Fruit fly (Drosophila melanogaster) whole organism, embryonic: ENCODE data around the gene Polr1C.
A peak's percentile ranks its signal among the peaks of the same experiment; 100 is the strongest.

ENCODE experiments used
- B-H1 ChIP-seq: fragments of 200-800 bp; sonication (Bioruptor generic); IDR thresholded peaks from 3 replicates; pipeline ENCODE4 v1.3.6; 2022; ENCODE audit warnings: missing biosample characterization, missing genetic modification characterization
- C15 ChIP-seq: fragments of 200-800 bp; sonication (Bioruptor generic); IDR thresholded peaks from 3 replicates; pipeline ENCODE4 v1.3.6; 2022; ENCODE audit warnings: missing biosample characterization, missing genetic modification characterization
- CG10209 ChIP-seq: fragments of 200-800 bp; sonication (Bioruptor generic); optimal IDR thresholded peaks from 3 replicates; lab custom pipeline; 2017; ENCODE audit warnings: missing biosample characterization, mild to moderate bottlenecking, missing genetic modification characterization, missing genetic modification reagents
- CG10366 ChIP-seq: fragments of 200-800 bp; sonication (Bioruptor generic); IDR thresholded peaks from 2 replicates; pipeline ENCODE4 v1.3.6; 2022; ENCODE audit warnings: missing biosample characterization, missing genetic modification characterization
- CG11695 ChIP-seq: fragments of 200-800 bp; sonication (Bioruptor generic); IDR thresholded peaks from 3 replicates; pipeline ENCODE4 v1.3.6; 2022; ENCODE audit warnings: missing biosample characterization, missing genetic modification characterization
- CG11696 ChIP-seq: fragments of 200-800 bp; sonication (Bioruptor generic); IDR thresholded peaks from 2 replicates; pipeline ENCODE4 v1.3.6; 2022; ENCODE audit warnings: missing biosample characterization, missing genetic modification characterization
- CG13424 ChIP-seq: fragments of 200-800 bp; sonication (Bioruptor generic); optimal IDR thresholded peaks from 2 replicates; lab custom pipeline; 2019; ENCODE audit warnings: missing biosample characterization, mild to moderate bottlenecking, missing genetic modification characterization, moderate library complexity
- CG13894 ChIP-seq: fragments of 200-800 bp; sonication (Bioruptor generic); optimal IDR thresholded peaks from 3 replicates; lab custom pipeline; 2018; ENCODE audit warnings: missing biosample characterization, mild to moderate bottlenecking, missing genetic modification characterization, moderate library complexity
- CG1529 ChIP-seq: fragments of 200-800 bp; sonication (Bioruptor generic); optimal IDR thresholded peaks from 3 replicates; lab custom pipeline; 2018; ENCODE audit warnings: missing biosample characterization, missing genetic modification characterization
- CG15479 ChIP-seq: fragments of 200-800 bp; sonication (Bioruptor generic); optimal IDR thresholded peaks from 3 replicates; lab custom pipeline; 2019; ENCODE audit warnings: missing biosample characterization, mild to moderate bottlenecking, missing genetic modification characterization, moderate library complexity
- CG17912 ChIP-seq: fragments of 200-800 bp; sonication (Bioruptor generic); optimal IDR thresholded peaks from 2 replicates; lab custom pipeline; 2018; ENCODE audit warnings: missing biosample characterization, mild to moderate bottlenecking, missing genetic modification characterization
- CG18011 ChIP-seq: fragments of 200-800 bp; sonication (Bioruptor generic); optimal IDR thresholded peaks from 2 replicates; lab custom pipeline; 2017; ENCODE audit warnings: missing biosample characterization, missing genetic modification characterization, mild to moderate bottlenecking, moderate library complexity, missing genotype
- CG32772 ChIP-seq: fragments of 200-800 bp; sonication (Bioruptor generic); IDR thresholded peaks from 2 replicates; pipeline ENCODE4 v1.3.6; 2022; ENCODE audit warnings: missing biosample characterization, missing genetic modification characterization
- CG3726 ChIP-seq: fragments of 200-800 bp; sonication (Bioruptor generic); IDR thresholded peaks from 3 replicates; pipeline ENCODE4, ENCODE4 v1.3.6; 2022; ENCODE audit warnings: missing biosample characterization, missing genetic modification characterization
- CG42726 ChIP-seq: fragments of 200-800 bp; sonication (Bioruptor generic); IDR thresholded peaks from 2 replicates; pipeline ENCODE4 v1.3.6; 2022; ENCODE audit warnings: missing biosample characterization, missing genetic modification characterization; ENCODE audit not compliant: partially characterized antibody
- CG6813 ChIP-seq: fragments of 200-800 bp; sonication (Bioruptor generic); optimal IDR thresholded peaks from 2 replicates; lab custom pipeline; 2017; ENCODE audit warnings: missing biosample characterization, missing genetic modification characterization, mild to moderate bottlenecking, moderate library complexity, missing genetic modification reagents
- D ChIP-seq, 2 experiments: fragments of 200-800 bp in 1 of 2; fragments of >200 bp in 1 of 2; sonication (Bioruptor generic) in 1 of 2; optimal IDR thresholded peaks; 2 replicates in 1 of 2; 3 replicates in 1 of 2; lab custom pipeline; 2017; ENCODE audit warnings: mild to moderate bottlenecking in 1 of 2, missing biosample characterization in 1 of 2, missing genetic modification characterization in 1 of 2, missing genetic modification reagents in 1 of 2
- D19A ChIP-seq: fragments of 200-800 bp; optimal IDR thresholded peaks from 3 replicates; lab custom pipeline; 2019; ENCODE audit warnings: missing biosample characterization, mild to moderate bottlenecking, missing genetic modification characterization, moderate library complexity
- Drgx ChIP-seq: fragments of 200-800 bp; sonication (Bioruptor generic); IDR thresholded peaks from 2 replicates; pipeline ENCODE4 v1.3.6; 2022; ENCODE audit warnings: missing biosample characterization, missing genetic modification characterization
- Gsc ChIP-seq: fragments of 200-800 bp; sonication (Bioruptor generic); IDR thresholded peaks from 2 replicates; pipeline ENCODE4 v1.3.6; 2022; ENCODE audit warnings: missing biosample characterization, missing genetic modification characterization
- HHEX ChIP-seq: fragments of 200-800 bp; sonication (Bioruptor generic); optimal IDR thresholded peaks from 3 replicates; lab custom pipeline; 2017; ENCODE audit warnings: missing biosample characterization, mild to moderate bottlenecking, missing genetic modification characterization, missing genetic modification reagents
- Mad ChIP-seq: fragments of 200-800 bp; sonication (Bioruptor generic); optimal IDR thresholded peaks from 2 replicates; lab custom pipeline; 2016; ENCODE audit warnings: missing biosample characterization, missing genetic modification characterization
- Max ChIP-seq: fragments of 200-800 bp; sonication (Bioruptor generic); optimal IDR thresholded peaks from 2 replicates; lab custom pipeline; 2016; ENCODE audit warnings: missing biosample characterization, mild to moderate bottlenecking, missing genetic modification characterization
- Med ChIP-seq: fragments of 200-800 bp; sonication (Bioruptor generic); peaks from one replicate; lab custom pipeline; 2016; ENCODE audit warnings: missing biosample characterization, missing genetic modification characterization, mild to moderate bottlenecking, inconsistent platforms, moderate library complexity
- NFAT ChIP-seq: fragments of 200-800 bp; sonication (Bioruptor generic); IDR thresholded peaks from 2 replicates; pipeline ENCODE4 v1.3.6; 2022; ENCODE audit warnings: missing biosample characterization, missing genetic modification characterization
- Neu2 ChIP-seq: fragments of 200-800 bp; sonication (Bioruptor generic); optimal IDR thresholded peaks from 3 replicates; lab custom pipeline; 2016; ENCODE audit warnings: missing biosample characterization, missing genetic modification characterization, borderline replicate concordance
- Ravus ChIP-seq: fragments of 200-800 bp; sonication (Bioruptor generic); IDR thresholded peaks from 2 replicates; pipeline ENCODE4 v1.3.6; 2022; ENCODE audit warnings: missing biosample characterization, missing genetic modification characterization
- Ssrp ChIP-seq: fragments of 200-800 bp; sonication (Bioruptor generic); optimal IDR thresholded peaks from 2 replicates; lab custom pipeline; 2018; ENCODE audit warnings: missing biosample characterization, mild to moderate bottlenecking, missing genetic modification characterization, moderate library complexity
- Taf1 ChIP-seq: fragments of 200-800 bp; sonication (Bioruptor generic); IDR thresholded peaks from 2 replicates; pipeline ENCODE4 v1.3.6; 2022; ENCODE audit warnings: missing biosample characterization, missing genetic modification characterization
- Xbp1 ChIP-seq: fragments of 200-800 bp; sonication (Bioruptor generic); optimal IDR thresholded peaks from 3 replicates; lab custom pipeline; 2016; ENCODE audit warnings: missing biosample characterization, mild to moderate bottlenecking, missing genetic modification characterization
- amos ChIP-seq: fragments of 200-800 bp; sonication (Bioruptor generic); IDR thresholded peaks from 2 replicates; pipeline ENCODE4 v1.3.6; 2022; ENCODE audit warnings: missing biosample characterization, missing genetic modification characterization; ENCODE audit not compliant: partially characterized antibody
- ap ChIP-seq: fragments of 200-800 bp; sonication (Bioruptor generic); IDR thresholded peaks from 2 replicates; pipeline ENCODE4 v1.3.6; 2022; ENCODE audit warnings: missing biosample characterization, missing genetic modification characterization
- ash1 ChIP-seq: fragments of 200-800 bp; sonication (Bioruptor generic); optimal IDR thresholded peaks from 2 replicates; lab custom pipeline; 2018; ENCODE audit warnings: missing biosample characterization, mild to moderate bottlenecking, missing genetic modification characterization
- bigmax ChIP-seq: fragments of 200-800 bp; sonication (Bioruptor generic); optimal IDR thresholded peaks from 2 replicates; lab custom pipeline; 2018; ENCODE audit warnings: missing biosample characterization, mild to moderate bottlenecking, missing genetic modification characterization
- chm ChIP-seq: fragments of 200-800 bp; sonication (Bioruptor generic); IDR thresholded peaks from 2 replicates; pipeline ENCODE4 v1.3.6; 2022; ENCODE audit warnings: missing biosample characterization, missing genetic modification characterization
- crol ChIP-seq: fragments of 200-800 bp; sonication (Bioruptor generic); IDR thresholded peaks from 2 replicates; pipeline ENCODE4 v1.3.6; 2022; ENCODE audit warnings: missing biosample characterization, missing genetic modification characterization
- ewg ChIP-seq: fragments of 200-800 bp; sonication (Bioruptor generic); optimal IDR thresholded peaks from 3 replicates; lab custom pipeline; 2017; ENCODE audit warnings: mild to moderate bottlenecking, missing biosample characterization, missing genetic modification reagents, missing genetic modification characterization
- hb ChIP-seq: fragments of 200-800 bp; sonication (Bioruptor generic); IDR thresholded peaks from 3 replicates; pipeline ENCODE4 v1.3.6; 2022; ENCODE audit warnings: missing biosample characterization, missing genetic modification characterization; ENCODE audit not compliant: partially characterized antibody
- kah ChIP-seq: fragments of 200-800 bp; sonication (Bioruptor generic); optimal IDR thresholded peaks from 2 replicates; lab custom pipeline; 2018; ENCODE audit warnings: missing biosample characterization, mild to moderate bottlenecking, missing genetic modification characterization
- pan ChIP-seq, 4 experiments: fragments of >200 bp in 3 of 4; fragments of 200-800 bp in 1 of 4; sonication (Bioruptor generic) in 1 of 4; optimal IDR thresholded peaks in 3 of 4; IDR thresholded peaks in 1 of 4; 2 replicates each; pipeline versions ENCODE4 v1.3.6 to Lab custom; 2017 to 2022; ENCODE audit warnings: missing biosample characterization in 2 of 4, missing genetic modification characterization in 2 of 4, mixed read lengths in 1 of 4
- rib ChIP-seq: fragments of 200-800 bp; sonication (Bioruptor generic); IDR thresholded peaks from 2 replicates; pipeline ENCODE4 v1.3.6; 2022; ENCODE audit warnings: missing biosample characterization, missing genetic modification characterization
- sima ChIP-seq: fragments of 200-800 bp; sonication (Bioruptor generic); optimal IDR thresholded peaks from 2 replicates; lab custom pipeline; 2016; ENCODE audit warnings: missing biosample characterization, missing genetic modification characterization
- sna ChIP-seq: fragments of 200-800 bp; sonication (Bioruptor generic); IDR thresholded peaks from 2 replicates; pipeline ENCODE4 v1.3.6; 2022; ENCODE audit warnings: missing biosample characterization, missing genetic modification characterization; ENCODE audit not compliant: partially characterized antibody
- sob ChIP-seq: fragments of 200-800 bp; sonication (Bioruptor generic); IDR thresholded peaks from 2 replicates; pipeline ENCODE4 v1.3.6; 2022; ENCODE audit warnings: missing biosample characterization, missing genetic modification characterization
- sug ChIP-seq: fragments of 200-800 bp; optimal IDR thresholded peaks from 2 replicates; lab custom pipeline; 2019; ENCODE audit warnings: missing biosample characterization, mild to moderate bottlenecking, missing genetic modification characterization, moderate library complexity
- tio ChIP-seq: fragments of 200-800 bp; sonication (Bioruptor generic); optimal IDR thresholded peaks from 2 replicates; lab custom pipeline; 2017; ENCODE audit warnings: missing biosample characterization, missing genetic modification characterization, inconsistent platforms
- tll ChIP-seq, 2 experiments: fragments of 200-800 bp in 1 of 2; fragments of >200 bp in 1 of 2; sonication (Bioruptor generic) in 1 of 2; optimal IDR thresholded peaks; 2 replicates each; lab custom pipeline; 2017 to 2019; ENCODE audit warnings: missing biosample characterization in 2 of 2, missing genetic modification characterization in 2 of 2, mild to moderate bottlenecking in 1 of 2, moderate library complexity in 1 of 2
- tx ChIP-seq: fragments of 200-800 bp; sonication (Bioruptor generic); optimal IDR thresholded peaks from 2 replicates; lab custom pipeline; 2016; ENCODE audit warnings: missing biosample characterization, missing genetic modification characterization
- z ChIP-seq: fragments of 200-800 bp; sonication (Bioruptor generic); IDR thresholded peaks from 3 replicates; pipeline ENCODE4 v1.3.6; 2022; ENCODE audit warnings: missing biosample characterization, missing genetic modification characterization

The Polr1C gene

dm6 chr2L:5002711-5003402 lies 34.1 kb downstream of the Polr1C start (continued):
- TF ChIP-seq pan (optimal IDR thresholded peaks at IDR 0.05; lab: Kevin White, UChicago) (no peak), pan (GFP tag; optimal IDR thresholded peaks at IDR 0.05 in 1 of 2, IDR thresholded peaks at IDR 0.05 in 1 of 2) (no peak), ash1 (GFP tag; lab: Kevin White, UChicago) (no peak), rib (no peak), CG10209 (GFP tag; lab: Kevin White, UChicago) (peak; percentile 3), CG1529 (no peak), hb (GFP tag; lab: Robert Waterston, UW) (no peak), Xbp1 (GFP tag; lab: Kevin White, UChicago) (no peak), CG11696 (GFP tag; lab: Robert Waterston, UW) (peak; percentile 54; the same call in 1 of the 2 replicates), Med (GFP tag; lab: Kevin White, UChicago) (peak; percentile 27), Neu2 (GFP tag; lab: Kevin White, UChicago) (no peak), sob (GFP tag; lab: Robert Waterston, UW) (no peak), D (optimal IDR thresholded peaks at IDR 0.05; lab: Kevin White, UChicago) (no peak), D (GFP tag; optimal IDR thresholded peaks at IDR 0.05; lab: Kevin White, UChicago) (no peak), B-H1 (GFP tag; lab: Robert Waterston, UW) (no peak), CG10366 (no peak), CG13894 (tag; lab: Kevin White, UChicago) (no peak), tll (GFP tag; optimal IDR thresholded peaks at IDR 0.05; lab: Kevin White, UChicago) (no peak), D19A (tag; lab: Kevin White, UChicago) (no peak), Taf1 (GFP tag; lab: Robert Waterston, UW) (no peak), CG13424 (tag; lab: Kevin White, UChicago) (no peak), ewg (no peak), Drgx (GFP tag; lab: Robert Waterston, UW) (peak; percentile 70), CG18011 (GFP tag; lab: Kevin White, UChicago) (no peak), C15 (GFP tag; lab: Robert Waterston, UW) (no peak), CG15479 (GFP tag; lab: Kevin White, UChicago) (no peak), CG17912 (no peak), chm (GFP tag; lab: Robert Waterston, UW) (no peak), kah (GFP tag; lab: Kevin White, UChicago) (no peak), tx (GFP tag; lab: Kevin White, UChicago) (no peak), HHEX (no peak), amos (GFP tag; lab: Robert Waterston, UW) (no peak), z (GFP tag; lab: Robert Waterston, UW) (no peak), sima (no peak), Max (GFP tag; lab: Kevin White, UChicago) (no peak), NFAT (GFP tag; lab: Robert Waterston, UW) (no peak), CG3726 (GFP tag; lab: Robert Waterston, UW) (no peak), crol (GFP tag; lab: Robert Waterston, UW) (no peak), Ravus (GFP tag; lab: Robert Waterston, UW) (no peak), ap (no peak), tio (peak; percentile 4), Gsc (GFP tag; lab: Robert Waterston, UW) (no peak), sna (GFP tag; lab: Robert Waterston, UW) (no peak), CG42726 (GFP tag; lab: Robert Waterston, UW) (no peak), Mad (GFP tag; lab: Kevin White, UChicago) (no peak), CG6813 (no peak), CG32772 (GFP tag; lab: Robert Waterston, UW) (no peak), bigmax (GFP tag; lab: Kevin White, UChicago) (no peak), CG11695 (GFP tag; lab: Robert Waterston, UW) (0 out of 3 replicates have a peak, but pooled peaks have one; percentile 23), Ssrp (tag; lab: Kevin White, UChicago) (no peak), sug (no peak)
